6 fruit fly cellular contexts compared by ENCODE assay signal in the genomic region with DNA sequence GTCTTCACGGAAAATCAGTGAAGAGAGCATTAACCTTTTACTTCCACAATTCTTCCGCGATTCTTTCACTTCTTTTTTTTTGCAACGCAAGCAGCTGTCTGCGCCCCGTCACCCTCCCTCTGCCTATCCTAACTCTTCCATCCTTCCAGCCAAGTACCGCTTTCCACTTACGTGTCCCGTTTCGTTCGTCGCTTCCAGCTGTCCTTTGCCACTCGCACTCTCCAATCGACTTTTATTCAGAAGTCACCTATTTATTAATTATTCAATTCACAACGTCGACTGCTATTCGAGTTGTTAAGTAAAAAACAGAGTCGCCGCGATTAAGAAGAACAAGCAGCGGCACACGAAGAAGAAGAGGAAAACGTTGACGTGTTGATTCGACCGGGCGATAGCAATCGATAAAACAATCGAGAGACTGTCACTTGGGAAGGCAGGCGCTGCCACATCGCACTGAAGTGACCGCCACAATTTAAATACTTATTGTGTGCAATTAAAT.
A peak's percentile ranks its signal among the peaks of the same experiment; 100 is the strongest.
TF ChIP-seq lines count a peak whose summit lies in the region.

TSS of gene Grp170 (minus strand) at position 365 of the 496 bp plus-strand sequence.

- TF ChIP-seq CTCF in whole organism, embryonic (GFP tag; optimal IDR thresholded peaks at IDR 0.05; lab: Kevin White, UChicago), result peak; percentile 19

TF ChIP-seq in whole organism, 6 proteins besides CTCF, POLR2A, EP300 and RAD21:
- TF ChIP-seq CG8478 (optimal IDR thresholded peaks at IDR 0.05; lab: Kevin White, UChicago), result no peak
- TF ChIP-seq EcR (GFP tag; optimal IDR thresholded peaks at IDR 0.05; lab: Kevin White, UChicago), result peak; percentile 45 to 80

TF ChIP-seq in whole organism, adult, 20 proteins besides CTCF, POLR2A, EP300 and RAD21 (continues in another document):
- TF ChIP-seq CG11617 (GFP tag; optimal IDR thresholded peaks at IDR 0.05; lab: Kevin White, UChicago) (peak; percentile 21), CG5204 (GFP tag; optimal IDR thresholded peaks at IDR 0.05; lab: Kevin White, UChicago) (no peak), CG33017 (tag; optimal IDR thresholded peaks at IDR 0.05; lab: Kevin White, UChicago) (no peak), Crg-1 (GFP tag; optimal IDR thresholded peaks at IDR 0.05; lab: Kevin White, UChicago) (no peak), cnc (optimal IDR thresholded peaks at IDR 0.05; lab: Kevin White, UChicago) (no peak), pad (GFP tag; optimal IDR thresholded peaks at IDR 0.05; lab: Kevin White, UChicago) (peak; percentile 0), bab1 (GFP tag; optimal IDR thresholded peaks at IDR 0.05; lab: Kevin White, UChicago) (peak; percentile 53), Hr96 (GFP tag; optimal IDR thresholded peaks at IDR 0.05; lab: Kevin White, UChicago) (no peak), CG7101 (tag; optimal IDR thresholded peaks at IDR 0.05; lab: Kevin White, UChicago) (no peak), cic (GFP tag; optimal IDR thresholded peaks at IDR 0.05; lab: Kevin White, UChicago) (no peak), Clk (GFP tag; optimal IDR thresholded peaks at IDR 0.05; lab: Kevin White, UChicago) (no peak), tj (GFP tag; optimal IDR thresholded peaks at IDR 0.05; lab: Kevin White, UChicago) (no peak), toe (GFP tag; optimal IDR thresholded peaks at IDR 0.05; lab: Kevin White, UChicago) (no peak), CG12768 (GFP tag; optimal IDR thresholded peaks at IDR 0.05; lab: Kevin White, UChicago) (no peak), kay (GFP tag; lab: Kevin White, UChicago; ENCODE audit: borderline replicate concordance) (no peak), CG1620 (GFP tag; optimal IDR thresholded peaks at IDR 0.05; lab: Kevin White, UChicago) (no peak), CG7045 (GFP tag; optimal IDR thresholded peaks at IDR 0.05; lab: Kevin White, UChicago) (no peak)

TF ChIP-seq in whole organism, embryonic, 481 proteins besides CTCF, POLR2A, EP300 and RAD21 (continues in another document):
- no peak for TF ChIP-seq Hand (GFP tag; optimal IDR thresholded peaks at IDR 0.05; lab: Kevin White, UChicago)
- TF ChIP-seq NC2β (GFP tag; optimal IDR thresholded peaks at IDR 0.05; lab: Kevin White, UChicago), result no peak
- peak; percentile 22 for TF ChIP-seq grn (GFP tag; optimal IDR thresholded peaks at IDR 0.05; lab: Kevin White, UChicago)
- TF ChIP-seq Hmr (GFP tag; optimal IDR thresholded peaks at IDR 0.05; lab: Kevin White, UChicago), result peak; percentile 31
- TF ChIP-seq bsh (GFP tag; optimal IDR thresholded peaks at IDR 0.05; lab: Kevin White, UChicago), result no peak
- TF ChIP-seq vnd (GFP tag; IDR thresholded peaks at IDR 0.05; lab: Robert Waterston, UW; ENCODE audit: partially characterized antibody), result peak; percentile 87
- no peak for TF ChIP-seq CG31365 (tag; optimal IDR thresholded peaks at IDR 0.05; lab: Kevin White, UChicago)
- TF ChIP-seq CG2678 (tag; optimal IDR thresholded peaks at IDR 0.05; lab: Kevin White, UChicago), result peak; percentile 12
- TF ChIP-seq Bgb (GFP tag; IDR thresholded peaks at IDR 0.05; lab: Robert Waterston, UW; ENCODE audit: partially characterized antibody), result peak; percentile 96
- peak; percentile 55 for TF ChIP-seq CG9437 (GFP tag; optimal IDR thresholded peaks at IDR 0.05; lab: Kevin White, UChicago)
- peak; percentile 94 for TF ChIP-seq Opbp (GFP tag; IDR thresholded peaks at IDR 0.05; lab: Robert Waterston, UW; ENCODE audit: partially characterized antibody)
- TF ChIP-seq CG3847 (GFP tag; IDR thresholded peaks at IDR 0.05; lab: Robert Waterston, UW), result peak; percentile 69
- TF ChIP-seq danr (GFP tag; IDR thresholded peaks at IDR 0.05; lab: Robert Waterston, UW), result no peak
- peak; percentile 86 for TF ChIP-seq unc-4 (GFP tag; IDR thresholded peaks at IDR 0.05; lab: Robert Waterston, UW; ENCODE audit: partially characterized antibody)
- peak; percentile 63 for TF ChIP-seq CG1603 (tag; optimal IDR thresholded peaks at IDR 0.05; lab: Kevin White, UChicago)
- peak; percentile 45 for TF ChIP-seq sqz (GFP tag; optimal IDR thresholded peaks at IDR 0.05; lab: Kevin White, UChicago)

TF ChIP-seq in whole organism, prepupa, 60 proteins besides CTCF, POLR2A, EP300 and RAD21 (continues in another document):
- TF ChIP-seq Gug (GFP tag; IDR thresholded peaks at IDR 0.05; lab: Robert Waterston, UW) (no peak), Smox (GFP tag; optimal IDR thresholded peaks at IDR 0.05; lab: Kevin White, UChicago) (no peak), CG6808 (GFP tag; optimal IDR thresholded peaks at IDR 0.05; lab: Kevin White, UChicago) (peak; percentile 13), Sox14 (GFP tag; optimal IDR thresholded peaks at IDR 0.05; lab: Kevin White, UChicago) (peak; percentile 0), salr (GFP tag; optimal IDR thresholded peaks at IDR 0.05; lab: Kevin White, UChicago) (no peak), CG3919 (GFP tag; optimal IDR thresholded peaks at IDR 0.05; lab: Kevin White, UChicago) (no peak), fkh (GFP tag; optimal IDR thresholded peaks at IDR 0.05; lab: Kevin White, UChicago) (peak; percentile 14), CG11762 (GFP tag; optimal IDR thresholded peaks at IDR 0.05; lab: Kevin White, UChicago; ENCODE audit: insufficient read depth) (no peak), CG34406 (GFP tag; optimal IDR thresholded peaks at IDR 0.05; lab: Kevin White, UChicago) (no peak), Ets21C (GFP tag; optimal IDR thresholded peaks at IDR 0.05; lab: Kevin White, UChicago) (no peak), CG10631 (GFP tag; optimal IDR thresholded peaks at IDR 0.05; lab: Kevin White, UChicago) (no peak), Ets96B (tag; optimal IDR thresholded peaks at IDR 0.05; lab: Kevin White, UChicago) (no peak), achi (GFP tag; optimal IDR thresholded peaks at IDR 0.05; lab: Kevin White, UChicago) (peak; percentile 99), CG8319 (GFP tag; optimal IDR thresholded peaks at IDR 0.05; lab: Kevin White, UChicago) (no peak), CG8632 (GFP tag; optimal IDR thresholded peaks at IDR 0.05; lab: Kevin White, UChicago) (no peak), Eip75B (GFP tag; optimal IDR thresholded peaks at IDR 0.05; lab: Kevin White, UChicago) (no peak), Sox15 (GFP tag; optimal IDR thresholded peaks at IDR 0.05; lab: Kevin White, UChicago) (no peak), CG11902 (GFP tag; optimal IDR thresholded peaks at IDR 0.05; lab: Kevin White, UChicago) (no peak)

TF ChIP-seq in whole organism, pupa, 21 proteins besides CTCF, POLR2A, EP300 and RAD21:
- TF ChIP-seq EcR (GFP tag; optimal IDR thresholded peaks at IDR 0.05; lab: Kevin White, UChicago) (peak; percentile 93), Snoo (tag; optimal IDR thresholded peaks at IDR 0.05; lab: Kevin White, UChicago) (no peak), CG13204 (GFP tag; optimal IDR thresholded peaks at IDR 0.05; lab: Kevin White, UChicago) (peak; percentile 5), Pif1B (GFP tag; optimal IDR thresholded peaks at IDR 0.05; lab: Kevin White, UChicago) (peak; percentile 28)

TF ChIP-seq in whole organism, wandering third instar larva, 38 proteins besides CTCF, POLR2A, EP300 and RAD21:
- no peak for TF ChIP-seq Abd-B (GFP tag; optimal IDR thresholded peaks at IDR 0.05; lab: Kevin White, UChicago)
- no peak for TF ChIP-seq ey (GFP tag; optimal IDR thresholded peaks at IDR 0.05; lab: Kevin White, UChicago)
- TF ChIP-seq Sp1 (GFP tag; optimal IDR thresholded peaks at IDR 0.05; lab: Kevin White, UChicago), result peak; percentile 50
- peak; percentile 30 for TF ChIP-seq psq (GFP tag; optimal IDR thresholded peaks at IDR 0.05; lab: Kevin White, UChicago)
- TF ChIP-seq HLH106 (tag; optimal IDR thresholded peaks at IDR 0.05; lab: Kevin White, UChicago), result peak; percentile 15
- no peak for TF ChIP-seq Rel (GFP tag; optimal IDR thresholded peaks at IDR 0.05; lab: Kevin White, UChicago)
- peak; percentile 52 for TF ChIP-seq Rel (tag; optimal IDR thresholded peaks at IDR 0.05; lab: Kevin White, UChicago)
- no peak for TF ChIP-seq Dif (GFP tag; optimal IDR thresholded peaks at IDR 0.05; lab: Kevin White, UChicago; ENCODE audit: partially characterized antibody)
- peak; percentile 12 for TF ChIP-seq h (GFP tag; optimal IDR thresholded peaks at IDR 0.05; lab: Kevin White, UChicago)
- TF ChIP-seq br (GFP tag; optimal IDR thresholded peaks at IDR 0.05; lab: Kevin White, UChicago), result no peak
- TF ChIP-seq pan (optimal IDR thresholded peaks at IDR 0.05; lab: Kevin White, UChicago), result no peak
- peak; percentile 88 for TF ChIP-seq jim (GFP tag; optimal IDR thresholded peaks at IDR 0.05; lab: Kevin White, UChicago)
